Worm (Caenorhabditis elegans) whole organism, L4 larva: ENCODE measurements around the gene F42A9.9.

Experiments
- F10B5.3 ChIP-seq: sonication (generic microtip); optimal IDR thresholded peaks from 2 replicates; lab custom pipeline; 2016; ENCODE audit warnings: mild to moderate bottlenecking, missing genetic modification characterization, missing compliant biosample characterization
- F26F4.8 ChIP-seq: fragments of 200-800 bp; sonication (Bioruptor generic); conservative IDR thresholded peaks from 2 replicates; pipeline ENCODE4 v1.3.6; 2022; ENCODE audit warnings: missing genetic modification characterization, missing compliant biosample characterization
- Y48G9A.11 ChIP-seq: fragments of 200-800 bp; sonication (Bioruptor generic); IDR thresholded peaks from 2 replicates; pipeline ENCODE4 v1.3.6; 2022; ENCODE audit warnings: missing genetic modification reagents, missing genetic modification characterization, missing compliant biosample characterization
- Y5F2A.4 ChIP-seq: fragments of 200-800 bp; sonication (Bioruptor generic); optimal IDR thresholded peaks from 2 replicates; lab custom pipeline; 2018; ENCODE audit warnings: mild to moderate bottlenecking, missing genetic modification characterization, missing compliant biosample characterization
- ZK337.2 ChIP-seq: fragments of 200-800 bp; sonication (Bioruptor generic); IDR thresholded peaks from 2 replicates; pipeline ENCODE4 v1.3.6; 2022; ENCODE audit warnings: missing genetic modification reagents, missing genetic modification characterization, missing compliant biosample characterization
- ZK546.5 ChIP-seq, 2 experiments: sonication (generic microtip); optimal IDR thresholded peaks; 2 replicates each; lab custom pipeline; 2017; ENCODE audit warnings: missing biosample characterization in 2 of 2, missing genetic modification characterization in 2 of 2
- aha-1 ChIP-seq: fragments of 150-350 bp; peaks from one replicate; lab custom pipeline; 2014; ENCODE audit warnings: missing biosample characterization, missing genetic modification characterization
- ama-1 ChIP-seq: fragments of 150-350 bp; optimal IDR thresholded peaks from 2 replicates; lab custom pipeline; 2014; ENCODE audit warnings: inconsistent platforms, mixed read lengths
- ceh-32 ChIP-seq: sonication (generic microtip); optimal IDR thresholded peaks from 2 replicates; lab custom pipeline; 2016; ENCODE audit warnings: mild to moderate bottlenecking, missing genetic modification characterization, missing compliant biosample characterization; ENCODE audit not compliant: poor library complexity
- ceh-44 ChIP-seq: fragments of 200-800 bp; sonication (Bioruptor generic); IDR thresholded peaks from 2 replicates; pipeline ENCODE4 v1.3.6; 2022; ENCODE audit warnings: missing genetic modification reagents, missing genetic modification characterization, missing compliant biosample characterization
- ceh-62 ChIP-seq: sonication (generic microtip); optimal IDR thresholded peaks from 2 replicates; lab custom pipeline; 2017; ENCODE audit warnings: missing biosample characterization, missing genetic modification characterization
- ctbp-1 ChIP-seq: fragments of 200-800 bp; sonication (Bioruptor generic); IDR thresholded peaks from 2 replicates; pipeline ENCODE4 v1.3.6; 2022; ENCODE audit warnings: missing genetic modification reagents, missing genetic modification characterization, missing compliant biosample characterization
- egl-43 ChIP-seq: fragments of 200-800 bp; sonication (Bioruptor generic); IDR thresholded peaks from 2 replicates; pipeline ENCODE4 v1.3.6; 2022; ENCODE audit warnings: missing genetic modification reagents, missing genetic modification characterization, missing compliant biosample characterization
- fkh-10 ChIP-seq: fragments of 150-350 bp; optimal IDR thresholded peaks from 2 replicates; lab custom pipeline; 2014; ENCODE audit warnings: missing biosample characterization, missing genetic modification reagents, missing genetic modification characterization
- hif-1 ChIP-seq, 2 experiments: sonication (generic microtip); optimal IDR thresholded peaks; 2 replicates each; lab custom pipeline; 2016 to 2017; ENCODE audit warnings: missing compliant biosample characterization in 2 of 2, missing genetic modification characterization in 2 of 2, missing genetic modification reagents in 2 of 2, missing genotype in 2 of 2, mild to moderate bottlenecking in 1 of 2
- hlh-11 ChIP-seq: fragments of 200-800 bp; sonication (Bioruptor generic); optimal IDR thresholded peaks from 2 replicates; lab custom pipeline; 2018; ENCODE audit warnings: mild to moderate bottlenecking, missing genetic modification characterization, missing compliant biosample characterization
- hlh-30 ChIP-seq: sonication (generic microtip); optimal IDR thresholded peaks from 2 replicates; lab custom pipeline; 2017; ENCODE audit warnings: antibody characterized with exemption, mild to moderate bottlenecking, missing genetic modification characterization, missing compliant biosample characterization; ENCODE audit not compliant: insufficient read depth
- hmg-1.1 ChIP-seq: fragments of 200-800 bp; sonication (Bioruptor generic); IDR thresholded peaks from 2 replicates; pipeline ENCODE4 v1.3.6; 2022; ENCODE audit warnings: missing genetic modification reagents, missing genetic modification characterization, missing compliant biosample characterization
- lin-13 ChIP-seq: fragments of 150-350 bp; optimal IDR thresholded peaks from 2 replicates; lab custom pipeline; 2014; ENCODE audit warnings: missing biosample characterization, missing genetic modification reagents, missing genetic modification characterization
- lin-15B ChIP-seq: fragments of 150-350 bp; sonication (generic microtip); optimal IDR thresholded peaks from 3 replicates; lab custom pipeline; 2014; ENCODE audit warnings: missing biosample characterization, missing genetic modification characterization
- lin-39 ChIP-seq: fragments of 150-350 bp; optimal IDR thresholded peaks from 2 replicates; lab custom pipeline; 2014; ENCODE audit warnings: missing biosample characterization, missing genetic modification reagents, missing genetic modification characterization
- lsy-2 ChIP-seq, 2 experiments: fragments of 150-350 bp in 1 of 2; sonication (generic microtip) in 1 of 2; optimal IDR thresholded peaks; 2 replicates each; lab custom pipeline; 2014 to 2017; ENCODE audit warnings: missing biosample characterization in 2 of 2, missing genetic modification characterization in 2 of 2
- madf-5 ChIP-seq, 2 experiments: fragments of 200-800 bp; sonication (Bioruptor generic); IDR thresholded peaks; 2 replicates each; pipeline ENCODE4 v1.3.6; 2022; ENCODE audit warnings: missing compliant biosample characterization in 2 of 2, missing genetic modification characterization in 2 of 2
- mep-1 ChIP-seq: fragments of 150-350 bp; sonication (generic microtip); optimal IDR thresholded peaks from 3 replicates; lab custom pipeline; 2014; ENCODE audit warnings: missing biosample characterization, missing genetic modification characterization
- mes-2 ChIP-seq: sonication (generic microtip); optimal IDR thresholded peaks from 2 replicates; lab custom pipeline; 2016; ENCODE audit warnings: missing genotype, mild to moderate bottlenecking, missing genetic modification characterization, missing compliant biosample characterization; ENCODE audit not compliant: poor library complexity, severe bottlenecking
- mxl-2 ChIP-seq: fragments of 200-800 bp; sonication (Bioruptor generic); conservative IDR thresholded peaks from 2 replicates; pipeline ENCODE4 v1.3.6; 2022; ENCODE audit warnings: missing genetic modification reagents, missing genetic modification characterization, missing compliant biosample characterization
- nhr-11 ChIP-seq: fragments of 150-350 bp; optimal IDR thresholded peaks from 2 replicates; lab custom pipeline; 2014; ENCODE audit warnings: missing biosample characterization, missing genetic modification characterization
- nhr-41 ChIP-seq: fragments of 200-800 bp; sonication (Bioruptor generic); IDR thresholded peaks from 2 replicates; pipeline ENCODE4 v1.3.6; 2022; ENCODE audit warnings: missing genetic modification reagents, missing genetic modification characterization, missing compliant biosample characterization
- nhr-76 ChIP-seq: fragments of 150-350 bp; optimal IDR thresholded peaks from 2 replicates; lab custom pipeline; 2014; ENCODE audit warnings: missing biosample characterization, missing genetic modification characterization
- php-3 ChIP-seq: fragments of 200-800 bp; sonication (Bioruptor generic); IDR thresholded peaks from 2 replicates; pipeline ENCODE4 v1.3.6; 2022; ENCODE audit warnings: missing genetic modification reagents, missing genetic modification characterization, missing compliant biosample characterization
- pqm-1 ChIP-seq: sonication (generic microtip); optimal IDR thresholded peaks from 2 replicates; lab custom pipeline; 2017; ENCODE audit warnings: missing biosample characterization, missing genetic modification characterization
- rbr-2 ChIP-seq: sonication (generic microtip); optimal IDR thresholded peaks from 2 replicates; lab custom pipeline; 2016; ENCODE audit warnings: missing genotype, missing genetic modification characterization, missing compliant biosample characterization
- saeg-2 ChIP-seq: fragments of 200-800 bp; sonication (Bioruptor generic); IDR thresholded peaks from 2 replicates; pipeline ENCODE4 v1.3.6; 2022; ENCODE audit warnings: missing genetic modification reagents, missing genetic modification characterization, missing compliant biosample characterization
- set-16 ChIP-seq: fragments of 200-800 bp; sonication (Bioruptor generic); IDR thresholded peaks from 2 replicates; pipeline ENCODE4 v1.3.6; 2022; ENCODE audit warnings: missing genetic modification reagents, missing genetic modification characterization, missing compliant biosample characterization
- skn-1 ChIP-seq: fragments of 150-350 bp; optimal IDR thresholded peaks from 2 replicates; lab custom pipeline; 2014; ENCODE audit warnings: missing biosample characterization, missing genetic modification characterization
- snpc-1.2 ChIP-seq: fragments of 200-800 bp; sonication (Bioruptor generic); IDR thresholded peaks from 2 replicates; pipeline ENCODE4 v1.3.6; 2022; ENCODE audit warnings: missing genetic modification reagents, missing genetic modification characterization, missing compliant biosample characterization
- snpc-4 ChIP-seq: fragments of 150-350 bp; optimal IDR thresholded peaks from 2 replicates; lab custom pipeline; 2014; ENCODE audit warnings: missing biosample characterization, missing genetic modification characterization
- tag-97 ChIP-seq: fragments of 200-800 bp; sonication (Bioruptor generic); IDR thresholded peaks from 2 replicates; pipeline ENCODE4 v1.3.6; 2022; ENCODE audit warnings: missing genetic modification characterization, missing compliant biosample characterization
- unc-62 ChIP-seq, 3 experiments: fragments of 150-350 bp in 1 of 3; sonication (generic microtip); optimal IDR thresholded peaks in 2 of 3; peaks in 1 of 3; 1 replicate in 1 of 3; 2 replicates in 2 of 3; lab custom pipeline; 2014 to 2017; ENCODE audit warnings: missing biosample characterization in 3 of 3, missing genetic modification characterization in 3 of 3, missing genetic modification reagents in 3 of 3, missing genotype in 1 of 3
- vab-7 ChIP-seq: fragments of 200-800 bp; sonication (Bioruptor generic); IDR thresholded peaks from 2 replicates; pipeline ENCODE4 v1.3.6; 2022; ENCODE audit warnings: missing genetic modification reagents, missing genetic modification characterization, missing compliant biosample characterization
- zip-2 ChIP-seq: fragments of 150-350 bp; optimal IDR thresholded peaks from 2 replicates; lab custom pipeline; 2014; ENCODE audit warnings: missing biosample characterization, missing genetic modification characterization

Gene F42A9.9

DNA sequence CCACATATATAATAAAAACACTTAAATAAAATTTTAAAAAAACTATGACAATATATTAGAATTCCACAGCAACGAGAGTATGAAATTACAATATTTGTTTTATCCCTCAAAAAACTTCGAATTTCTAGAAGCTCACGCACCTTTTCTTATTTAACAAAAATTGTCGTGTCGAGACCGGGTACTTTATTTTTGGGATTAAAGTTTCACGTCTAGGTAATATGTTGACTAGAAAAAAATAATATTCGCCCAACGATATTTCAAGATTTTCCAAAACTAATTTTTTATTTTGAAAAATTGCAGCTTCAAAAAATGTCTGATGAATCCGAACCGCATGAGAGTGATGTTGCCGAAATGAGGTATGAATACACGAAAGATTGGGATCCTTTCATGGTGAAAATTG lies 5.8 kb upstream of the F42A9.9 start, which contains the start of gene C49C8.3:
Gene C49C8.3 (plus strand): TSS at position 301 of the 400 bp plus-strand sequence.
- no peak for TF ChIP-seq ceh-44 (GFP tag; lab: Robert Waterston, UW)
- TF ChIP-seq saeg-2 (GFP tag; lab: Robert Waterston, UW) = no peak
- TF ChIP-seq lin-39 (tag; lab: Kevin White, UChicago) = no peak
- TF ChIP-seq F26F4.8 (GFP tag; lab: Robert Waterston, UW) = no peak
- no peak for TF ChIP-seq tag-97 (GFP tag; lab: Robert Waterston, UW)
- no peak for TF ChIP-seq hif-1 (tag; optimal IDR thresholded peaks at IDR 0.05; lab: Kevin White, UChicago)
- TF ChIP-seq pqm-1 (tag; lab: Kevin White, UChicago) = no peak
- TF ChIP-seq ZK546.5 (tag; optimal IDR thresholded peaks at IDR 0.05; lab: Kevin White, UChicago) = no peak
- no peak for TF ChIP-seq hmg-1.1 (GFP tag; lab: Robert Waterston, UW)
- TF ChIP-seq ceh-32 = no peak
- no peak for TF ChIP-seq snpc-1.2 (GFP tag; lab: Robert Waterston, UW)
- no peak for TF ChIP-seq ceh-62
- TF ChIP-seq vab-7 = no peak
- TF ChIP-seq mep-1 (tag; lab: Kevin White, UChicago) = no peak
- TF ChIP-seq nhr-76 (tag; lab: Kevin White, UChicago) = no peak
- TF ChIP-seq mxl-2 (GFP tag; lab: Robert Waterston, UW) = no peak
- TF ChIP-seq madf-5 (GFP tag; IDR thresholded peaks at IDR 0.05; lab: Robert Waterston, UW) = no peak
- TF ChIP-seq lin-15B (tag; lab: Kevin White, UChicago) = no peak
- TF ChIP-seq fkh-10 (GFP tag; lab: Kevin White, UChicago) = no peak
- TF ChIP-seq Y48G9A.11 (GFP tag; lab: Robert Waterston, UW) = no peak
- TF ChIP-seq, all 104 proteins: peak for 0

DNA sequence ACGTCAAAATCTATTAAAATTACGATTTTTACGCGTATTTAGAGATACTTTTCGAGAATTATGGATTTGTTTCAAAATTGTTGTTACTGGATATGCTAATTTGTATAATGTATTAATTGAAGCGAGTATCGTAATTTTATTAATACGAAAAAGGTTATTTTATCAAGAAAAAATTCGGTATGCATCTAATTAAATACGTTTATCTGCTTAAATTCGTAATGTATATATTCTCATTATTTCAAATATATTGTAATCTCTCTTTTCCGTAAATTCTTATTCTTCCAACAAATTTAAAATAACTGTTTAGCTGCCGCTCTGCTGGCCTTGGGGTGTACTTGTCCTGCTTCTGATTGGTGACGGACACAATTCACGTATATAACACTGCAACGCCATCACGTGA lies 7.6 kb downstream of the F42A9.9 start, which contains the start of gene dgk-4:
Gene dgk-4 (plus strand): TSS at position 301 of the 400 bp plus-strand sequence.
- no peak for TF ChIP-seq skn-1 (tag; lab: Kevin White, UChicago)
- TF ChIP-seq nhr-41 (GFP tag; lab: Robert Waterston, UW) = no peak
- TF ChIP-seq, all 104 proteins: peak for 0

DNA sequence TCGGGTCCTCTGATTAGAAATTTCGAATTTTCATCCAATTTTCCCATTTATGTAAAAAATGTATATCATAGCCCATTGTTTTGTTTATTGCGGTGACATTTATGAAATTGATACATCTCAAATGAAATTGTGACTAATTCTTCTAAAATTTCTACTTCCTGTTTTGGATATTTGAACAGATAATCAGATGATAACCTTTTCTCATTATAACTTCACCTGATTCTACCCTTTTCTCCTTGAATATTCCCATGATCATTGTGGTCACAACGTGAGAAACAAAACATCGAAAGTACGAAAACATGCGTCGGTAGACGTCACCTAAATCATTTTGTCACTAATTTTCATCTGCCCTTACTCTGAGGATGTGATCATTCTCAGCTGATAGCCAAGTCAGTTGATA lies 8.4 kb downstream of the F42A9.9 start:
- TF ChIP-seq F10B5.3 (no peak), zip-2 (no peak), hlh-30 (tag; lab: Kevin White, UChicago) (peak; percentile 29)
- TF ChIP-seq, all 104 proteins: peak for 1

DNA sequence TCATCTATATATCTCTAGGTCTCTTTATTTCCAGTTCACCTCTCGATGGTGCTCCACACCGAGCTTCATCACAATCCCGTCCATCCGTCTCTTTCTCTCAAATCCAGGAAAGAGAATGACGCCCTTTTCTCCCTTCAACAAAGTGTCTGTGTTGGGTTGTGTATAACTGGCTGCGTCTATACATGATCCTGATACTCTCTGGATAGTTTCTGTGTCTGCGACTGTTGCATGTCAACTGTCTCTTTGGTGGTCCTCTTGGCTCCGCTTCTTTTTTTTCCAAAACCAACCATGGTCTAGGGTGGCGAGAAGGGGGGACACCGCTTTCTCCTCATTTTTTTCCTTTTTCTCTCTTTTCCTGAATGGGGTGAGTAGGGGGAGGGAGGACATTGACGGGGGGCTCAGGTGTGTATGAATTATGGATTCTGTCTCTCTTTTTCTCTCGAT lies 9.0 kb downstream of the F42A9.9 start:
- TF ChIP-seq hmg-1.1 (GFP tag; lab: Robert Waterston, UW) = peak; percentile 68
- TF ChIP-seq nhr-11 = peak; percentile 37
- TF ChIP-seq lsy-2 (tag; optimal IDR thresholded peaks at IDR 0.05; lab: Kevin White, UChicago) = peak; percentile 29 to 50
- peak; percentile 57 for TF ChIP-seq mep-1 (tag; lab: Kevin White, UChicago)
- peak; percentile 50 for TF ChIP-seq rbr-2 (tag; lab: Kevin White, UChicago)
- TF ChIP-seq lin-13 = no peak
- TF ChIP-seq php-3 (GFP tag; lab: Robert Waterston, UW) = no peak
- TF ChIP-seq mes-2 = peak; percentile 14
- peak; percentile 7 for TF ChIP-seq fkh-10 (GFP tag; lab: Kevin White, UChicago)
- peak; percentile 33 for TF ChIP-seq hlh-30 (tag; lab: Kevin White, UChicago)
- TF ChIP-seq ZK337.2 = no peak
- TF ChIP-seq unc-62 (GFP tag; optimal IDR thresholded peaks at IDR 0.05 in 1 of 2; lab: Kevin White, UChicago) = peak in 1 of 2 experiments; percentile 96
- no peak for TF ChIP-seq unc-62 (tag; optimal IDR thresholded peaks at IDR 0.05; lab: Kevin White, UChicago)
- no peak for TF ChIP-seq Y5F2A.4 (GFP tag; lab: Kevin White, UChicago)
- peak; percentile 95 for TF ChIP-seq aha-1 (tag; lab: Kevin White, UChicago)
- peak; percentile 51 for TF ChIP-seq hlh-11
- peak; percentile 55; the same call in 1 of the 2 replicates for TF ChIP-seq ctbp-1 (GFP tag; lab: Robert Waterston, UW)
- peak; percentile 37; the same call in 1 of the 2 replicates for TF ChIP-seq set-16
- no peak for TF ChIP-seq snpc-4 (tag; lab: Kevin White, UChicago)
- TF ChIP-seq egl-43 = no peak
- TF ChIP-seq ama-1 (lab: Kevin White, UChicago) = no peak
- TF ChIP-seq, all 104 proteins: peak for 13
